Worm (Caenorhabditis elegans): ENCODE results near the gene nhr-35.

Gene nhr-35

DNA sequence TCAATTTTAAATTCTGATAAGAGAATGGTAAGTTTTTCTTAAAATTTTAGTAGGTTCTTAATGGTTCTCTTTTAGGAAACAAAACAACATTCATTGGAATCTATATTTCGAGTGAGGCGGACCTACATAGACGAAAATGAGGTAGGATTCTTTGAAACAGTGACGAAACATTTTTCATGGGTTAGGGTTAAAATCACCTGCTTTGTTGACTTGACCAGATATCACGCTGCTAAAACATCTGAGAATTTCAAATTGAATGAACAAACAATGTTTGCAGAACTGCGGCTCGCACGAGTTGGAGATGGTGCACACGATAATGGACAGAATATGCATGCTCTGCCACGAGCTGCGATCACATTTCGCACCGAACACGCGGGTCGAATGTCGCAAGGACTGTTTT is 29.8 kb downstream of the nhr-35 start:
- no peak for TF ChIP-seq ztf-11 (tag; optimal IDR thresholded peaks at IDR 0.05)
- TF ChIP-seq bed-3 (GFP tag; optimal IDR thresholded peaks at IDR 0.05): no peak
- no peak for TF ChIP-seq ceh-39 (tag; optimal IDR thresholded peaks at IDR 0.05)
- no peak for TF ChIP-seq nhr-2 (tag; optimal IDR thresholded peaks at IDR 0.05)
- TF ChIP-seq zip-8 (tag; optimal IDR thresholded peaks at IDR 0.05): no peak
- no peak for TF ChIP-seq snpc-4 (tag; optimal IDR thresholded peaks at IDR 0.05)
- no peak for TF ChIP-seq hlh-1 (tag; optimal IDR thresholded peaks at IDR 0.05)
- TF ChIP-seq ceh-83 (GFP tag; optimal IDR thresholded peaks at IDR 0.05): no peak
- no peak for TF ChIP-seq nhr-76 (tag; optimal IDR thresholded peaks at IDR 0.05)
- TF ChIP-seq drap-1 (GFP tag; optimal IDR thresholded peaks at IDR 0.05): no peak
- TF ChIP-seq pha-4 (tag; optimal IDR thresholded peaks at IDR 0.05): no peak
- TF ChIP-seq mls-2 (tag; optimal IDR thresholded peaks at IDR 0.05): no peak
- no peak for TF ChIP-seq nhr-12 (tag; optimal IDR thresholded peaks at IDR 0.05)
- TF ChIP-seq nhr-28 (tag; optimal IDR thresholded peaks at IDR 0.05): no peak
- TF ChIP-seq M03D4.4 (tag; optimal IDR thresholded peaks at IDR 0.05): no peak
- TF ChIP-seq lin-32 (GFP tag; optimal IDR thresholded peaks at IDR 0.05): no peak
- TF ChIP-seq ham-2 (GFP tag; optimal IDR thresholded peaks at IDR 0.05): no peak

- TF ChIP-seq drap-1 (GFP tag; optimal IDR thresholded peaks at IDR 0.05): no peak
- no peak for TF ChIP-seq ceh-83 (GFP tag; optimal IDR thresholded peaks at IDR 0.05)
- no peak for TF ChIP-seq ceh-39 (tag; optimal IDR thresholded peaks at IDR 0.05)
- TF ChIP-seq zip-8 (tag; optimal IDR thresholded peaks at IDR 0.05): no peak
- TF ChIP-seq unc-62 (GFP tag; optimal IDR thresholded peaks at IDR 0.05): no peak
- TF ChIP-seq nhr-12 (tag; optimal IDR thresholded peaks at IDR 0.05): no peak
- TF ChIP-seq flh-1 (GFP tag; optimal IDR thresholded peaks at IDR 0.05): no peak
- no peak for TF ChIP-seq M03D4.4 (tag; optimal IDR thresholded peaks at IDR 0.05)
- TF ChIP-seq pha-4 (tag; optimal IDR thresholded peaks at IDR 0.05): no peak
- no peak for TF ChIP-seq mab-5 (tag; optimal IDR thresholded peaks at IDR 0.05)
- TF ChIP-seq cnd-1 (tag; optimal IDR thresholded peaks at IDR 0.05): no peak
- TF ChIP-seq hlh-1 (tag; optimal IDR thresholded peaks at IDR 0.05): no peak
These were observed 32.3 kb downstream of the nhr-35 start, which contains the start of gene amt-4 for ce11 chrX:4564717-4565316. Gene amt-4 (plus strand): TSS chrX:4565302.

DNA sequence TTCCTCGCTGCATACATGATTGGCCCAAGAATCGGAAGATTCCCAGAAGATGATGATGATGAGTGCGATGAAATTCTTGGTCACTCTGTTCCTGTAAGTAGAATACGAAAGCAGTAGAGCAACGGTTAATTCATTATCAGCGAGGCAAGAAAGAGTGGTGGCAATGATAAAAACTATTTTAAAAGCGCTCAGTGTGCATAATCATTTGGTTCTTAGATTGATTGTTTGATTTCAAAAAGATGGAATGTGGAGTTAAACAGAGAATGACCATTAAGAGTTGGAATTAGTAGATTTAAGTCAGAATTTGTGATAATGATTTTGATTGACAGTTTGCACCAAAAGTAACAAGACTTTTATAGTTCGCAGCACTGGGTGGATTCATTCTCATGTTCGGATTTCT is 34.6 kb downstream of the nhr-35 start:
- no peak for TF ChIP-seq ceh-83 (GFP tag; optimal IDR thresholded peaks at IDR 0.05)
- no peak for TF ChIP-seq unc-120 (tag; optimal IDR thresholded peaks at IDR 0.05; ENCODE audit: poor library complexity, severe bottlenecking)
- TF ChIP-seq mep-1 (tag; optimal IDR thresholded peaks at IDR 0.05): no peak
- no peak for TF ChIP-seq hlh-1 (tag; optimal IDR thresholded peaks at IDR 0.05)
- TF ChIP-seq sem-2 (GFP tag; optimal IDR thresholded peaks at IDR 0.05): no peak

- no peak for TF ChIP-seq ceh-83 (GFP tag; optimal IDR thresholded peaks at IDR 0.05)
- TF ChIP-seq elt-3 (tag; optimal IDR thresholded peaks at IDR 0.05): no peak
- no peak for TF ChIP-seq lsy-2 (tag; optimal IDR thresholded peaks at IDR 0.05)
- TF ChIP-seq nhr-28 (tag; optimal IDR thresholded peaks at IDR 0.05): no peak
- TF ChIP-seq lin-13 (tag; optimal IDR thresholded peaks at IDR 0.05): no peak
- TF ChIP-seq ces-1 (GFP tag; optimal IDR thresholded peaks at IDR 0.05): no peak
- TF ChIP-seq unc-62 (GFP tag; optimal IDR thresholded peaks at IDR 0.05): no peak
- no peak for TF ChIP-seq cnd-1 (tag; optimal IDR thresholded peaks at IDR 0.05)
- no peak for TF ChIP-seq nhr-12 (tag; optimal IDR thresholded peaks at IDR 0.05)
- TF ChIP-seq nhr-2 (tag; optimal IDR thresholded peaks at IDR 0.05): no peak
- no peak for TF ChIP-seq hlh-1 (tag; optimal IDR thresholded peaks at IDR 0.05)
- no peak for TF ChIP-seq lin-32 (GFP tag; optimal IDR thresholded peaks at IDR 0.05)
- TF ChIP-seq ceh-43 (GFP tag; optimal IDR thresholded peaks at IDR 0.05): no peak
These were observed 36.8 kb downstream of the nhr-35 start for ce11 chrX:4569276-4569675.

DNA sequence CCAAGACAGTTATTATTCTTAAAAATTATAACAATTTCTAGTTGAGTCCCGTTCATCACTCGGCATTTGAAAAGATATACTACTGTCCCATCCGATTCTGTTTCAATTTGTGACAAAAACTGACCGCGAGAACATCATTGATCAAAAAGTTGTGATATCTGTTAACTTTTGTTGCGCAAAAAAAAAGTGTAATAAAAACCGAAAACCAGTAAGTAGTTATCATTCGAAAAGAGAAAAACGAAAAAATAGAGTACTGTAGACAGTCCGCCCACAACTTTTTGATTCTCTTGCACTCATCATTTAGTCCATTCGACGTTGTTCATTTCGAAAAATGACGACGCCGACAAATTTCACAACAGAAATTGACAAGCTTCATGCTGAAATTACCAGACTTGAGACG is 38.6 kb downstream of the nhr-35 start, which contains the start of gene amt-1:
amt-1 (plus strand) TSS at position 301 of the 400 bp plus-strand sequence.
- TF ChIP-seq elt-3 (tag; optimal IDR thresholded peaks at IDR 0.05) (no peak), flh-1 (GFP tag; optimal IDR thresholded peaks at IDR 0.05) (no peak), pha-4 (tag; optimal IDR thresholded peaks at IDR 0.05) (no peak), ceh-43 (GFP tag; optimal IDR thresholded peaks at IDR 0.05) (no peak), ztf-11 (tag; optimal IDR thresholded peaks at IDR 0.05) (no peak), mep-1 (tag; optimal IDR thresholded peaks at IDR 0.05) (no peak), ceh-39 (tag; optimal IDR thresholded peaks at IDR 0.05) (no peak), mls-2 (tag; optimal IDR thresholded peaks at IDR 0.05) (no peak), ces-1 (GFP tag; optimal IDR thresholded peaks at IDR 0.05) (no peak), blmp-1 (tag; optimal IDR thresholded peaks at IDR 0.05) (no peak), zip-8 (tag; optimal IDR thresholded peaks at IDR 0.05) (no peak), unc-39 (tag; optimal IDR thresholded peaks at IDR 0.05) (no peak), nhr-2 (tag; optimal IDR thresholded peaks at IDR 0.05) (no peak), lin-32 (GFP tag; optimal IDR thresholded peaks at IDR 0.05) (no peak), mab-5 (tag; optimal IDR thresholded peaks at IDR 0.05) (no peak), nhr-237 (tag; optimal IDR thresholded peaks at IDR 0.05) (no peak), sptf-1 (tag; optimal IDR thresholded peaks at IDR 0.05) (no peak)
